Fruit fly (Drosophila melanogaster): ENCODE measurements around the gene tll.

dm6 chr3R:30843709-30844108, 8.4 kb upstream of the tll start:
- no peak for TF ChIP-seq psq (optimal IDR thresholded peaks at IDR 0.05)
- TF ChIP-seq EcR (GFP tag; optimal IDR thresholded peaks at IDR 0.05): no peak
- TF ChIP-seq CG8478 (optimal IDR thresholded peaks at IDR 0.05): no peak
- no peak for TF ChIP-seq usp (GFP tag; optimal IDR thresholded peaks at IDR 0.05)
- no peak for TF ChIP-seq pan (optimal IDR thresholded peaks at IDR 0.05)

Data from whole organism.